Worm (Caenorhabditis elegans) whole organism, L4/young adult: ENCODE data around the gene msp-57.
"Not testable (repeated sequence)": the region's sequence is repeated elsewhere in the genome, so short reads cannot be mapped to it uniquely, and the experiment has no call there.

Source experiments
- W03F9.2 ChIP-seq: fragments of 150-350 bp; optimal IDR thresholded peaks from 2 replicates; lab custom pipeline; 2014; ENCODE audit warnings: missing biosample characterization, missing genetic modification characterization
- dao-5 ChIP-seq: sonication (generic microtip); optimal IDR thresholded peaks from 2 replicates; lab custom pipeline; 2016; ENCODE audit warnings: missing genotype, missing genetic modification characterization, moderate library complexity, missing compliant biosample characterization

DNA sequence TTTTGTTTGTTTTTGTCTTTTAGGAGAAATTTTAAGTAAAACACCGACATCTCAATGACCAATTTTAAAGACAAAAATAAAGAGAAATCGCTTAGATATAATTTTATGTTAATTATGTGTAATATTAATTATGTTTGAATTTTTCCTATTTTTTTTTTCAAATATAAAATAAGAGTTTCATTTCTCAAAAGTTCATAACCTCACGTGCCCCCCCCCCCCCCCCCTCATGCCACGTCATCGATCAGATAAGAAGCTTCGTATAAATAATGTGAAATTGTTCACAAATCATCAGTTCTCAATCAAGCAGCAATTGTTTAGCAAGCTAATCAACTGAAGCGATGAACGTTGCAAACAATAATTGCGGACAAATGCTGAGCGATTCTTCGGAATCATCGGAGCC, 8.2 kb downstream of the msp-57 start, which contains the start of gene C02B10.6:
- TF ChIP-seq W03F9.2, dao-5 (tag; lab: Kevin White, UChicago): not testable (repeated sequence)
